Worm (Caenorhabditis elegans) whole organism, midembryonic: ENCODE results near the gene nspe-6.

ENCODE experiments used
- T22C8.4 ChIP-seq: fragments of 200-800 bp; sonication (Bioruptor generic); IDR thresholded peaks from 2 replicates; pipeline ENCODE4 v1.3.6; 2022; ENCODE audit warnings: missing genetic modification characterization, missing compliant biosample characterization
- klf-2 ChIP-seq: fragments of 200-800 bp; sonication (Bioruptor generic); conservative IDR thresholded peaks from 2 replicates; pipeline ENCODE4 v1.3.6; 2022; ENCODE audit warnings: missing genetic modification reagents, missing genetic modification characterization, missing compliant biosample characterization

DNA sequence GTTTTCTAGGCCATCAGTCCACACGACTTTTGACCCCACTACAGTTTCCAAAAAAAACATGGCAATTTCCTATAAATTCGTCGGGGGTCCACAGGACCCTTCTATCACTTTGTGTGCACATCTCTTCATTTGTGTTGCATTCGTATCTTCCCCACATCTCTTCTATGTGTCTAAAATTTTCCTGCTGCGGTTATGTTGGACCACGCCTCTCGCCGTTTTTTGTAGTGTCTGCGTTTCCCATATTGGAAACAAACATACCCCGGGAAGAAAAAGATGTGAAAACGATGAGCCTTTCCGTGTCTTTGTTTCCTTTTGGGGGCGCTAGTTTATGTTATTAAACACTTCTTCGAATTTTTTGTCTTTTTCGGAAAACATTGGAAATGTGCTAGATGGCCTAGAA lies 45.9 kb upstream of the nspe-6 start:
- TF ChIP-seq klf-2 (GFP tag; lab: Robert Waterston, UW) (no peak), T22C8.4 (GFP tag; lab: Robert Waterston, UW) (no peak)
